Fruit fly (Drosophila melanogaster): ENCODE data around the gene CG10555.

The CG10555 gene

DNA sequence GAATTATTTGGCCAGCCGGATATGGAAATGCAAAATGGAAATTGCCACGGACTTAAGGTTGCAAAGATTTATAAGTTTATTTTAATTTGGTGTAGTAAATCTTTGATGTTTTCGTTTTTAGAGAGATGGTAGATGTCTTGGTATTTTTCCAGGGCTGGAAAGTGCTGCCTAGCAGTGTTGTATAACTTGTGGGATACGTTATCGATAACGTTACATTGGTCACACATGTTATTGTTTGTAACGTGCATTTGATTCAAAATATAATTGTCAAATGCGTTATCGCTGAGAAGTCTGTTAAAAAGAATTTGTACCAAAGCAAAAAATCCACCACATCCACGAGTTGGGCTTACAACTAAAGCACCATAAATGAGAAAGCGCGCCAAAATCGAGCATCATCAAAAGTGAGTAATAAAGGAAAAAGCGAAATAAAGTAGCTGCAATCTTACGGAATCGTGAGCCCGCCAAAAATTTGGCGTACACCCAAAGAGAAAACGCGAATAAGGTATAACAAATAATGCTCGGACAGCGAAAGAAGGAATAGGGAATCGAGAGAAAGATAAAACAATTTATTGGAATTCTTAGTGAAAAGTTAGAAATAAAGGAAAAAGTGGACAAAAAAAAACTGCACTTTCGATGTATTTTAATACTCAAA is 8.5 kb downstream of the CG10555 start, which contains the start of gene PIG-T (continued):
- TF ChIP-seq Sry-δ (GFP tag; optimal IDR thresholded peaks at IDR 0.05) (peak; percentile 78), ind (GFP tag; optimal IDR thresholded peaks at IDR 0.05) (peak; percentile 8), CG15073 (GFP tag; optimal IDR thresholded peaks at IDR 0.05) (no peak), trem (tag; optimal IDR thresholded peaks at IDR 0.05) (peak; percentile 37), Ets97D (GFP tag; optimal IDR thresholded peaks at IDR 0.05) (peak; percentile 30), CG2129 (GFP tag; IDR thresholded peaks at IDR 0.05; ENCODE audit: partially characterized antibody) (no peak), Myb (GFP tag; optimal IDR thresholded peaks at IDR 0.05) (peak; percentile 96), mam (GFP tag; optimal IDR thresholded peaks at IDR 0.05) (no peak), emc (GFP tag; optimal IDR thresholded peaks at IDR 0.05) (no peak), CG30403 (GFP tag; optimal IDR thresholded peaks at IDR 0.05) (peak; percentile 14), MESR4 (GFP tag; optimal IDR thresholded peaks at IDR 0.05) (peak; percentile 50), CG6254 (GFP tag; optimal IDR thresholded peaks at IDR 0.05) (no peak), CG6683 (GFP tag; optimal IDR thresholded peaks at IDR 0.05) (no peak), prd (optimal IDR thresholded peaks at IDR 0.05) (no peak), prd (GFP tag; IDR thresholded peaks at IDR 0.05) (peak; percentile 27; the same call in 1 of the 3 replicates), CG43689 (GFP tag; IDR thresholded peaks at IDR 0.05) (no peak), CG16863 (GFP tag; optimal IDR thresholded peaks at IDR 0.05) (no peak), CG11504 (tag; optimal IDR thresholded peaks at IDR 0.05) (no peak), amos (GFP tag; IDR thresholded peaks at IDR 0.05; ENCODE audit: partially characterized antibody) (peak; percentile 32; the same call in 1 of the 2 replicates), CG9797 (GFP tag; optimal IDR thresholded peaks at IDR 0.05) (peak; percentile 19), cas (GFP tag; IDR thresholded peaks at IDR 0.05) (no peak), Pdp1 (GFP tag; optimal IDR thresholded peaks at IDR 0.05) (peak in 1 of 2 experiments; percentile 66), CG8281 (tag; optimal IDR thresholded peaks at IDR 0.05) (no peak), Xrp1 (GFP tag; IDR thresholded peaks at IDR 0.05) (no peak), PHDP (tag; optimal IDR thresholded peaks at IDR 0.05) (no peak), CG2712 (tag; optimal IDR thresholded peaks at IDR 0.05) (peak; percentile 1), ac (GFP tag; optimal IDR thresholded peaks at IDR 0.05) (no peak), CG12659 (GFP tag; optimal IDR thresholded peaks at IDR 0.05) (peak; percentile 14), Elba2 (GFP tag; optimal IDR thresholded peaks at IDR 0.05) (no peak), ap (GFP tag; IDR thresholded peaks at IDR 0.05) (no peak), Hmr (GFP tag; optimal IDR thresholded peaks at IDR 0.05) (no peak), CG10321 (GFP tag; IDR thresholded peaks at IDR 0.05) (no peak), CG33213 (GFP tag; optimal IDR thresholded peaks at IDR 0.05) (peak; percentile 16), CG3847 (GFP tag; IDR thresholded peaks at IDR 0.05) (peak; percentile 38; the same call in 1 of the 2 replicates), unpg (GFP tag; optimal IDR thresholded peaks at IDR 0.05) (no peak), E2f2 (GFP tag; IDR thresholded peaks at IDR 0.05) (peak; percentile 80), Dp (GFP tag; optimal IDR thresholded peaks at IDR 0.05) (peak; percentile 74), pho (GFP tag; optimal IDR thresholded peaks at IDR 0.05) (no peak), Opbp (GFP tag; IDR thresholded peaks at IDR 0.05; ENCODE audit: partially characterized antibody) (peak; percentile 50; the same call in 1 of the 3 replicates), Ssrp (tag; optimal IDR thresholded peaks at IDR 0.05) (no peak), HmgD (GFP tag; optimal IDR thresholded peaks at IDR 0.05) (no peak), her (GFP tag; optimal IDR thresholded peaks at IDR 0.05) (peak; percentile 22), CG12299 (tag; optimal IDR thresholded peaks at IDR 0.05) (no peak), CG14710 (tag; optimal IDR thresholded peaks at IDR 0.05) (peak; percentile 9), gsb-n (tag; optimal IDR thresholded peaks at IDR 0.05) (peak; percentile 86), CG18764 (GFP tag; optimal IDR thresholded peaks at IDR 0.05) (no peak), dysf (GFP tag; IDR thresholded peaks at IDR 0.05) (no peak), CG12391 (tag; optimal IDR thresholded peaks at IDR 0.05) (peak; percentile 18), Rfx (GFP tag; IDR thresholded peaks at IDR 0.05) (peak; percentile 17; the same call in 1 of the 2 replicates), Med (GFP tag) (peak; percentile 77)
